Worm (Caenorhabditis elegans) whole organism, mixed stage, embryonic: ENCODE results near the gene ins-11.

Experiments
- M03D4.4 ChIP-seq: sonication (generic microtip); optimal IDR thresholded peaks from 2 replicates; lab custom pipeline; 2017; ENCODE audit warnings: mild to moderate bottlenecking, missing genetic modification characterization, missing compliant biosample characterization
- nhr-237 ChIP-seq: fragments of 150-350 bp; optimal IDR thresholded peaks from 2 replicates; lab custom pipeline; 2014; ENCODE audit warnings: missing biosample characterization, missing genetic modification characterization
- pha-4 ChIP-seq: fragments of 150-350 bp; optimal IDR thresholded peaks from 2 replicates; lab custom pipeline; 2018; ENCODE audit warnings: missing biosample characterization, missing genetic modification reagents, missing genetic modification characterization
- unc-62 ChIP-seq: fragments of 150-350 bp; optimal IDR thresholded peaks from 2 replicates; lab custom pipeline; 2014; ENCODE audit warnings: missing biosample characterization, missing genetic modification reagents, missing genetic modification characterization

- TF ChIP-seq pha-4 (peak; percentile 1), M03D4.4 (tag; lab: Kevin White, UChicago) (no peak), nhr-237 (no peak), unc-62 (no peak)
These were observed 22.7 kb downstream of the ins-11 start for ce11 chrII:5579236-5579635.
